Fruit fly (Drosophila melanogaster): ENCODE data around the gene Ubr3.

Gene Ubr3

DNA sequence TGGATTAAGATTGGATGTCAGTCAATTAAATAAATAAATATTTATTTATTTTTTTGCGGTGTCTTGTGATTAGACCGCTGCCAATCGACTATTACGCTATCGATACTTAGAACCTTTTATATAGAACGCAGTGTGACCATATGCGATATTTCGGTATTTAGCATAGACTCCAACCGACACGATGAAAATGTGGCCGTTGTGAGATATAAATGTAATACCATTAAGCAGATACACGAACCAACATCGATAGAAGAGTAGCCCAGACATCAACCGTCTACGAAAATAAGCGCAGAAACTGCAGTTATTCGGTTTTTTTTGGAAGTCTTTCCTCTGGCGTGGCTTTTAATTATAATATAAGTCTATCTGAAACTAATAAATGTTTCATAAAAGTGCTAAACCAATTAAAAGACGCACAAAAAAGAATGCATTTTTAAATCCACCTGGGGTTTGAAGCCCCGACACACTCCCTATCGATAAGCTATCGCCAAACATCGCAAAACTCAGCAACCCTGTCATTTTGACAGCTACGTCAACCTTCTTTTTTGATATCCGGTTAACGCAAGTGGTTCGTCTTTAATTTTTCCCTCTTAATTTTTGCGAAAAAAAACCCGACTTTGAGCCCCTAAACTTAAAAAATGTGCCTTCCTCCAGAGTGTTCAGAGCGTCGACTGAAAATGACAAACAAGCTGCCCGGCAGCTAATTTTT, 2.3 kb upstream of the Ubr3 start, which contains the start of the genes Dhdds and RpS14a (continued):
- TF ChIP-seq CG10654 (GFP tag; optimal IDR thresholded peaks at IDR 0.05) (peak; percentile 36), pros (GFP tag; optimal IDR thresholded peaks at IDR 0.05) (no peak), CG15073 (GFP tag; optimal IDR thresholded peaks at IDR 0.05) (no peak), ac (GFP tag; optimal IDR thresholded peaks at IDR 0.05) (no peak), Oaz (GFP tag; IDR thresholded peaks at IDR 0.05) (no peak), CG8478 (optimal IDR thresholded peaks at IDR 0.05) (peak; percentile 86), corto (GFP tag; optimal IDR thresholded peaks at IDR 0.05) (no peak), grau (tag; optimal IDR thresholded peaks at IDR 0.05) (peak; percentile 49), C15 (GFP tag; IDR thresholded peaks at IDR 0.05) (no peak), CG17912 (GFP tag; optimal IDR thresholded peaks at IDR 0.05) (peak; percentile 19), inv (GFP tag; IDR thresholded peaks at IDR 0.05; ENCODE audit: partially characterized antibody) (peak; percentile 72), CG9876 (GFP tag; optimal IDR thresholded peaks at IDR 0.05) (peak; percentile 41), MBD-R2 (GFP tag; IDR thresholded peaks at IDR 0.05) (peak; percentile 49; the same call in 1 of the 2 replicates), cas (GFP tag; IDR thresholded peaks at IDR 0.05) (no peak), org-1 (GFP tag; optimal IDR thresholded peaks at IDR 0.05) (peak; percentile 54), CG7745 (tag; optimal IDR thresholded peaks at IDR 0.05) (no peak), CG31388 (GFP tag; optimal IDR thresholded peaks at IDR 0.05) (no peak), Dad (GFP tag; optimal IDR thresholded peaks at IDR 0.05) (peak; percentile 58), GATAe (GFP tag; conservative IDR thresholded peaks at IDR 0.05) (no peak), sr (GFP tag; IDR thresholded peaks at IDR 0.05) (no peak), CG10979 (tag; optimal IDR thresholded peaks at IDR 0.05) (peak; percentile 43), Hsf (GFP tag; optimal IDR thresholded peaks at IDR 0.05) (peak; percentile 54), CG31224 (GFP tag; IDR thresholded peaks at IDR 0.05) (peak; percentile 37; the same call in 1 of the 2 replicates)

DNA sequence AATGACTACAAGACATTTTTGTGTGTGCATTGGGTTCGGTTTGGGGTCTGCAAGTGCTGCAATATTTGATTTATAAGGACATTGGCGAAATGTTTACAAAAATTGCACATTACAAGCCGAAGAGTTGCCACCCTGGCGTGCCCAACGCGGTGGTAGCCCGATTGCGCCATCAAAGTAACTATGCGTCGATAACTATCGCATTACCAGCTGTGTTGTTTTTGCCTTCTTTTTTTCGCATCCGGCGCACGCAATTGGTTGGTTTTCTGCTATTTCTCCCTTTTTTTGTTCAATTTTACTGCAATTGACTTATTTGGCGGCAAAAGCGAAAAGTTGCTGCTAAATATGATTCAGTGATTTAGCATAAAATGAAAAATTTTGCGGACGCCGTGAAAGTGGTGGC, 1.0 kb upstream of the Ubr3 start, which contains the start of gene RpS14b:
Gene RpS14b, plus strand, starts transcription at position 220 of the 400 bp plus-strand sequence.
- TF ChIP-seq CG17829 (tag; optimal IDR thresholded peaks at IDR 0.05) (peak; percentile 24), Rfx (GFP tag; IDR thresholded peaks at IDR 0.05) (peak; percentile 88), gcm (GFP tag; optimal IDR thresholded peaks at IDR 0.05) (peak; percentile 18), Ssrp (tag; optimal IDR thresholded peaks at IDR 0.05) (no peak), CG16815 (GFP tag; optimal IDR thresholded peaks at IDR 0.05) (no peak), CG8281 (tag; optimal IDR thresholded peaks at IDR 0.05) (no peak), CG18619 (GFP tag; optimal IDR thresholded peaks at IDR 0.05) (peak; percentile 57), ap (GFP tag; IDR thresholded peaks at IDR 0.05) (no peak; the same call in 1 of the 2 replicates), Ada2b (GFP tag; IDR thresholded peaks at IDR 0.05) (peak; percentile 47; the same call in 1 of the 2 replicates), kah (GFP tag; optimal IDR thresholded peaks at IDR 0.05) (peak; percentile 7), CG12942 (GFP tag; optimal IDR thresholded peaks at IDR 0.05) (peak; percentile 44), CG31441 (GFP tag; IDR thresholded peaks at IDR 0.05) (0 out of 2 replicates have a peak, but pooled peaks have one; percentile 27), CG15696 (tag; optimal IDR thresholded peaks at IDR 0.05) (no peak), CoRest (tag; optimal IDR thresholded peaks at IDR 0.05) (peak; percentile 45), fd3F (GFP tag; optimal IDR thresholded peaks at IDR 0.05) (peak; percentile 22), tx (GFP tag; optimal IDR thresholded peaks at IDR 0.05) (peak; percentile 1), CG9727 (GFP tag; optimal IDR thresholded peaks at IDR 0.05) (peak; percentile 74), so (GFP tag; IDR thresholded peaks at IDR 0.05) (peak; percentile 72; the same call in 1 of the 3 replicates), wek (GFP tag; optimal IDR thresholded peaks at IDR 0.05) (peak; percentile 24), CG2129 (GFP tag; IDR thresholded peaks at IDR 0.05; ENCODE audit: partially characterized antibody) (peak; percentile 32), sna (GFP tag; IDR thresholded peaks at IDR 0.05; ENCODE audit: partially characterized antibody) (no peak; the same call in 1 of the 2 replicates), CG8290 (GFP tag; optimal IDR thresholded peaks at IDR 0.05) (peak; percentile 15), CG8290 (tag; optimal IDR thresholded peaks at IDR 0.05) (peak in 1 of 2 experiments; percentile 88), crp (GFP tag; optimal IDR thresholded peaks at IDR 0.05) (peak in 1 of 2 experiments; percentile 80), CG6683 (GFP tag; optimal IDR thresholded peaks at IDR 0.05) (no peak), CG4820 (GFP tag; optimal IDR thresholded peaks at IDR 0.05) (no peak), Ptx1 (GFP tag; IDR thresholded peaks at IDR 0.05) (peak; percentile 53), CG31388 (GFP tag; optimal IDR thresholded peaks at IDR 0.05) (no peak)

Data from whole organism, embryonic.